Worm (Caenorhabditis elegans) whole organism, L3 larva: Measurements from ENCODE around the gene srh-218.

ENCODE experiments used
- aly-2 ChIP-seq: fragments of 150-350 bp; optimal IDR thresholded peaks from 2 replicates; lab custom pipeline; 2014; ENCODE audit warnings: missing biosample characterization, missing genetic modification characterization
- daf-12 ChIP-seq: fragments of 150-350 bp; optimal IDR thresholded peaks from 2 replicates; lab custom pipeline; 2014; ENCODE audit warnings: missing biosample characterization, missing genetic modification reagents, missing genetic modification characterization
- fkh-10 ChIP-seq: sonication (generic microtip); optimal IDR thresholded peaks from 2 replicates; lab custom pipeline; 2017; ENCODE audit warnings: missing biosample characterization, missing genetic modification reagents, missing genetic modification characterization
- nhr-67 ChIP-seq: fragments of 150-350 bp; optimal IDR thresholded peaks from 2 replicates; lab custom pipeline; 2014; ENCODE audit warnings: missing biosample characterization, missing genetic modification characterization
- sea-2 ChIP-seq: fragments of 150-350 bp; sonication (generic microtip); optimal IDR thresholded peaks from 4 replicates; lab custom pipeline; 2014; ENCODE audit warnings: missing biosample characterization, missing genetic modification reagents, missing genetic modification characterization
- skn-1 ChIP-seq: fragments of 150-350 bp; optimal IDR thresholded peaks from 2 replicates; lab custom pipeline; 2014; ENCODE audit warnings: missing biosample characterization, missing genetic modification characterization
- unc-39 ChIP-seq: sonication (generic microtip); optimal IDR thresholded peaks from 4 replicates; lab custom pipeline; 2017; ENCODE audit warnings: missing biosample characterization, missing genetic modification characterization
- zag-1 ChIP-seq: fragments of 150-350 bp; optimal IDR thresholded peaks from 2 replicates; lab custom pipeline; 2014; ENCODE audit warnings: missing biosample characterization, missing genetic modification characterization

ce11 chrV:15454322-15454721, 39.5 kb upstream of the srh-218 start:
- TF ChIP-seq sea-2 (GFP tag; lab: Kevin White, UChicago) (no peak), daf-12 (no peak), skn-1 (no peak), aly-2 (tag; lab: Kevin White, UChicago) (no peak), fkh-10 (no peak), nhr-67 (tag; lab: Kevin White, UChicago) (no peak), zag-1 (tag; lab: Kevin White, UChicago) (no peak), unc-39 (tag; lab: Kevin White, UChicago) (no peak)
